Worm (Caenorhabditis elegans): ENCODE data around the gene pcf-11.

DNA sequence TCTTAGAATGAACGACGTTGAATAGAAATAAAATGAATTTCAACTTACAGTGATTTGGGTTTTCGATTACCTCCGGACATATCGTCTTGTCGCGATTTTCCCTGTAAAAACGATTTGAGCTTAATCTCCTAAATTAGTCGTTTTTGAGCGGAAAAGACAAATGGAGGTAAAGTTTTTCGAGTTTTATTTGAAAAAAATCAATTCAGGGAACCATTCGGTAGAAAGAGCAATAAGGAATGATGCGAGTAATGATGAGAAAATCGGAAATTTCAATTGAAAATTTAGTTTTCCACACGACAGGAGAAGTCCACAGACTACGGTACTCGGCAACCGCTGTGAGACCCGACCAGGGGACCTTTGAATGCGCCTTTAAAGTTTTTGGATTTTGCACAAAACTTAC lies 22.5 kb upstream of the pcf-11 start, which contains the start of gene R144.10:
- no peak for TF ChIP-seq him-1 (tag; optimal IDR thresholded peaks at IDR 0.05)
- no peak for TF ChIP-seq dao-5 (tag; optimal IDR thresholded peaks at IDR 0.05)
